Worm (Caenorhabditis elegans) whole organism, L2 larva: ENCODE measurements around the gene C54E4.5.

ENCODE experiments used
- F13H6.1 ChIP-seq: sonication (generic microtip); optimal IDR thresholded peaks from 2 replicates; lab custom pipeline; 2016; ENCODE audit warnings: missing genetic modification characterization, missing compliant biosample characterization
- Y55F3AM.14 ChIP-seq: fragments of 200-800 bp; sonication (Bioruptor generic); optimal IDR thresholded peaks from 2 replicates; lab custom pipeline; 2018; ENCODE audit warnings: mild to moderate bottlenecking, missing genetic modification characterization, missing compliant biosample characterization
- ZK546.5 ChIP-seq: sonication (generic microtip); optimal IDR thresholded peaks from 2 replicates; lab custom pipeline; 2017; ENCODE audit warnings: missing biosample characterization, missing genetic modification characterization
- alr-1 ChIP-seq: fragments of 150-350 bp; optimal IDR thresholded peaks from 2 replicates; lab custom pipeline; 2014; ENCODE audit warnings: missing biosample characterization, missing genetic modification characterization
- aly-2 ChIP-seq: fragments of 150-350 bp; optimal IDR thresholded peaks from 2 replicates; lab custom pipeline; 2014; ENCODE audit warnings: missing biosample characterization, missing genetic modification characterization
- ama-1 ChIP-seq: fragments of 150-350 bp; optimal IDR thresholded peaks from 2 replicates; lab custom pipeline; 2018; ENCODE audit warnings: inconsistent platforms
- blmp-1 ChIP-seq: sonication (generic microtip); optimal IDR thresholded peaks from 2 replicates; lab custom pipeline; 2017; ENCODE audit warnings: missing genetic modification characterization, mild to moderate bottlenecking, missing compliant biosample characterization, antibody characterized with exemption, moderate library complexity; ENCODE audit not compliant: insufficient read depth
- ceh-16 ChIP-seq: fragments of 150-350 bp; optimal IDR thresholded peaks from 2 replicates; lab custom pipeline; 2014; ENCODE audit warnings: missing biosample characterization, missing genetic modification characterization
- crh-2 ChIP-seq: sonication (generic microtip); optimal IDR thresholded peaks from 2 replicates; lab custom pipeline; 2017; ENCODE audit warnings: missing biosample characterization, missing genetic modification characterization
- dmd-4 ChIP-seq: sonication (generic microtip); optimal IDR thresholded peaks from 2 replicates; lab custom pipeline; 2017; ENCODE audit warnings: missing biosample characterization, missing genetic modification characterization
- elt-3 ChIP-seq: sonication (generic microtip); optimal IDR thresholded peaks from 2 replicates; lab custom pipeline; 2017; ENCODE audit warnings: missing biosample characterization, missing genetic modification characterization
- fos-1 ChIP-seq: fragments of 150-350 bp; optimal IDR thresholded peaks from 2 replicates; lab custom pipeline; 2014; ENCODE audit warnings: missing biosample characterization, missing genetic modification characterization
- gmeb-1 ChIP-seq: fragments of 150-350 bp; optimal IDR thresholded peaks from 2 replicates; lab custom pipeline; 2014; ENCODE audit warnings: missing biosample characterization, missing genetic modification characterization
- lin-11 ChIP-seq: fragments of 150-350 bp; sonication (generic microtip); optimal IDR thresholded peaks from 2 replicates; lab custom pipeline; 2014; ENCODE audit warnings: missing biosample characterization, missing genetic modification characterization, inconsistent platforms, mixed read lengths
- mbf-1 ChIP-seq: sonication (generic microtip); optimal IDR thresholded peaks from 2 replicates; lab custom pipeline; 2017; ENCODE audit warnings: missing biosample characterization, missing genetic modification characterization
- nhr-10 ChIP-seq: sonication (generic microtip); optimal IDR thresholded peaks from 2 replicates; lab custom pipeline; 2017; ENCODE audit warnings: missing biosample characterization, missing genetic modification characterization
- nhr-11 ChIP-seq: fragments of 150-350 bp; optimal IDR thresholded peaks from 2 replicates; lab custom pipeline; 2014; ENCODE audit warnings: missing biosample characterization, missing genetic modification characterization
- nhr-129 ChIP-seq: fragments of 150-350 bp; optimal IDR thresholded peaks from 2 replicates; lab custom pipeline; 2014; ENCODE audit warnings: missing biosample characterization, missing genetic modification characterization
- nhr-21 ChIP-seq: fragments of 150-350 bp; optimal IDR thresholded peaks from 2 replicates; lab custom pipeline; 2014; ENCODE audit warnings: missing biosample characterization, missing genetic modification characterization
- nhr-23 ChIP-seq: fragments of 150-350 bp; optimal IDR thresholded peaks from 2 replicates; lab custom pipeline; 2014; ENCODE audit warnings: missing biosample characterization, missing genetic modification reagents, missing genetic modification characterization
- nhr-237 ChIP-seq: fragments of 150-350 bp; optimal IDR thresholded peaks from 2 replicates; lab custom pipeline; 2014; ENCODE audit warnings: missing biosample characterization, missing genetic modification characterization
- nhr-6 ChIP-seq: fragments of 150-350 bp; optimal IDR thresholded peaks from 2 replicates; lab custom pipeline; 2014; ENCODE audit warnings: missing biosample characterization, missing genetic modification characterization
- nhr-77 ChIP-seq: fragments of 150-350 bp; optimal IDR thresholded peaks from 2 replicates; lab custom pipeline; 2014; ENCODE audit warnings: missing biosample characterization, missing genetic modification characterization
- sem-4 ChIP-seq: fragments of 150-350 bp; optimal IDR thresholded peaks from 2 replicates; lab custom pipeline; 2014; ENCODE audit warnings: missing biosample characterization, missing genetic modification reagents, missing genetic modification characterization
- skn-1 ChIP-seq: sonication (generic microtip); optimal IDR thresholded peaks from 2 replicates; lab custom pipeline; 2017; ENCODE audit warnings: missing biosample characterization, missing genetic modification characterization
- sma-3 ChIP-seq: sonication (generic microtip); optimal IDR thresholded peaks from 2 replicates; lab custom pipeline; 2016; ENCODE audit warnings: missing genetic modification reagents, missing genetic modification characterization, missing compliant biosample characterization
- sma-9 ChIP-seq, 2 experiments: fragments of 150-350 bp in 1 of 2; sonication (generic microtip) in 1 of 2; optimal IDR thresholded peaks; 2 replicates each; lab custom pipeline; 2014 to 2016; ENCODE audit warnings: missing genetic modification characterization in 2 of 2, mild to moderate bottlenecking in 1 of 2, missing biosample characterization in 1 of 2, missing compliant biosample characterization in 1 of 2, missing genetic modification reagents in 1 of 2, moderate library complexity in 1 of 2
- snpc-4 ChIP-seq: fragments of 150-350 bp; optimal IDR thresholded peaks from 2 replicates; lab custom pipeline; 2014; ENCODE audit warnings: missing biosample characterization, missing genetic modification characterization
- unc-39 ChIP-seq: fragments of 150-350 bp; optimal IDR thresholded peaks from 2 replicates; lab custom pipeline; 2014; ENCODE audit warnings: missing biosample characterization, missing genetic modification characterization
- unc-55 ChIP-seq: fragments of 150-350 bp; sonication (generic microtip); optimal IDR thresholded peaks from 3 replicates; lab custom pipeline; 2014; ENCODE audit warnings: missing biosample characterization, missing genetic modification reagents, missing genetic modification characterization
- unc-62 ChIP-seq: fragments of 150-350 bp; optimal IDR thresholded peaks from 2 replicates; lab custom pipeline; 2014; ENCODE audit warnings: missing biosample characterization, missing genetic modification reagents, missing genetic modification characterization
- zag-1 ChIP-seq: fragments of 150-350 bp; optimal IDR thresholded peaks from 2 replicates; lab custom pipeline; 2014; ENCODE audit warnings: missing biosample characterization, missing genetic modification characterization
- ztf-1 ChIP-seq: fragments of 200-800 bp; sonication (Bioruptor generic); conservative IDR thresholded peaks from 2 replicates; pipeline ENCODE4 v1.3.6; 2022; ENCODE audit warnings: missing genetic modification characterization, missing compliant biosample characterization
- ztf-11 ChIP-seq: sonication (generic microtip); optimal IDR thresholded peaks from 2 replicates; lab custom pipeline; 2017; ENCODE audit warnings: missing biosample characterization, missing genetic modification characterization
- ztf-4 ChIP-seq: fragments of 150-350 bp; optimal IDR thresholded peaks from 2 replicates; lab custom pipeline; 2014; ENCODE audit warnings: missing biosample characterization, missing genetic modification characterization

The C54E4.5 gene

DNA sequence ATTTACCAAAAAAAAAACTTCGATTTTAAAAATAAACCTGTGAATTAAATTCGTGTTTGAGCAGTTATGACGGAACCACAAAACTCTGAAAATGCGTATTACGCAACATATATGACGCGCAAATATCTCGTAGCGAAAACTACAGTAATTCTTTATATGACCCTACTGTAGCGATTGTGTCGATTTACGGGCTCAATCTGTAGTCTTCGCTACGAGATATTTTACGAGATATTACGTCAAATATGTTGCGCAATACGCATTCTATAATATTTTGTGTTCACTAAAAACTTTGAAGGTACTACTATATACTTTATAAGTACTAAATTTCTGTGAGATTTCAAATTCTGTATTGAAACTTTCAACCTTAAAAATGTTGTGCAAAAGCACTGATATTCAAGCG lies 11.6 kb downstream of the C54E4.5 start:
- TF ChIP-seq sem-4 (no peak), nhr-23 (tag; lab: Kevin White, UChicago) (no peak), sma-9 (GFP tag; optimal IDR thresholded peaks at IDR 0.05; lab: Kevin White, UChicago) (no peak), sma-9 (tag; optimal IDR thresholded peaks at IDR 0.05; lab: Kevin White, UChicago) (no peak), nhr-10 (tag; lab: Kevin White, UChicago) (no peak), Y55F3AM.14 (GFP tag; lab: Kevin White, UChicago) (no peak), ztf-11 (tag; lab: Kevin White, UChicago) (no peak), aly-2 (tag; lab: Kevin White, UChicago) (no peak), F13H6.1 (tag; lab: Kevin White, UChicago) (no peak), crh-2 (tag; lab: Kevin White, UChicago) (no peak), lin-11 (no peak), ztf-1 (GFP tag; lab: Robert Waterston, UW) (no peak)

- TF ChIP-seq nhr-6 (tag; lab: Kevin White, UChicago), result no peak
- peak; percentile 35 for TF ChIP-seq nhr-129 (tag; lab: Kevin White, UChicago)
Measured at ce11 chrIV:2136607-2137006, 12.5 kb downstream of the C54E4.5 start, which contains the start of gene test-1. TSS of gene test-1 (plus strand) at chrIV:2136951.

DNA sequence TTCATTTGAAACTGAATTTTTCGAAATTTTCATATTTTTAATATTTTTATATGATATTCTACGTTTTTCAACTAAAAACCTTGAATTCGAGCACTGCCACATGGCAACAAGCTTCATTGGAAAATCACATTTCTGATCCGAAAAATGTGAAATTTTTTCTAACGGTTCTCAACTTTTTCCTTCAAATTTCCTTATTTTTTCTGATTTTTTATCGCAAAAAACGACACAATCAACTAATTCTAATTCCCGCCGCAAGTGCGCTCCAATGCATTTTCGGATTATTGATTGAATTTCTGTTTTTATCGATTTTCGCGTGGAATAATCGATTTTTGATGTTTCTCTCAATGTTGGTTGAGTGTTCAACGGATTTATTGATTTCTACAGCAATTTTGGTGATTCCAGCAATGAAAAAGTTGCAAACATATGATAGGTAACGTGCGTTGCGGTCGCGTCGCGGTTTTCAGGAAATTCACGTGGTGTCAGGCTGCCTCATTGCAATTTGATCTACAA lies 15.6 kb downstream of the C54E4.5 start, which contains the start of gene C23H5.12:
TSS of gene C23H5.12 (plus strand) at position 51 of the 510 bp plus-strand sequence.
- TF ChIP-seq unc-39 (tag; lab: Kevin White, UChicago) (no peak), ztf-4 (tag; lab: Kevin White, UChicago) (no peak), crh-2 (tag; lab: Kevin White, UChicago) (no peak), sem-4 (no peak), dmd-4 (no peak), elt-3 (tag; lab: Kevin White, UChicago) (no peak), gmeb-1 (tag; lab: Kevin White, UChicago) (no peak), zag-1 (tag; lab: Kevin White, UChicago) (no peak), nhr-23 (tag; lab: Kevin White, UChicago) (no peak), Y55F3AM.14 (GFP tag; lab: Kevin White, UChicago) (no peak), snpc-4 (no peak), skn-1 (tag; lab: Kevin White, UChicago) (no peak), nhr-77 (tag; lab: Kevin White, UChicago) (no peak), ztf-1 (GFP tag; lab: Robert Waterston, UW) (no peak), alr-1 (no peak), mbf-1 (no peak)

ce11 chrIV:2130714-2131113 lies 18.4 kb downstream of the C54E4.5 start, which contains the start of gene prmt-6:
TSS of gene prmt-6 (plus strand) at chrIV:2130965.
- TF ChIP-seq fos-1 (peak; percentile 11), elt-3 (tag; lab: Kevin White, UChicago) (no peak)

- TF ChIP-seq nhr-129 (tag; lab: Kevin White, UChicago), result no peak
- no peak for TF ChIP-seq mbf-1
- TF ChIP-seq ceh-16 (tag; lab: Kevin White, UChicago), result no peak
- no peak for TF ChIP-seq zag-1 (tag; lab: Kevin White, UChicago)
- no peak for TF ChIP-seq unc-39 (tag; lab: Kevin White, UChicago)
- no peak for TF ChIP-seq sma-9 (GFP tag; optimal IDR thresholded peaks at IDR 0.05; lab: Kevin White, UChicago)
- no peak for TF ChIP-seq sma-9 (tag; optimal IDR thresholded peaks at IDR 0.05; lab: Kevin White, UChicago)
- TF ChIP-seq nhr-77 (tag; lab: Kevin White, UChicago), result no peak
- TF ChIP-seq F13H6.1 (tag; lab: Kevin White, UChicago), result no peak
- TF ChIP-seq alr-1, result no peak
- no peak for TF ChIP-seq unc-55 (GFP tag; lab: Kevin White, UChicago)
- TF ChIP-seq nhr-21, result no peak
- no peak for TF ChIP-seq aly-2 (tag; lab: Kevin White, UChicago)
- TF ChIP-seq nhr-237 (tag; lab: Kevin White, UChicago), result no peak
Measured at ce11 chrIV:2128761-2129160, 20.3 kb downstream of the C54E4.5 start, which contains the start of gene grl-20. TSS of gene grl-20 (minus strand) at chrIV:2128861.

DNA sequence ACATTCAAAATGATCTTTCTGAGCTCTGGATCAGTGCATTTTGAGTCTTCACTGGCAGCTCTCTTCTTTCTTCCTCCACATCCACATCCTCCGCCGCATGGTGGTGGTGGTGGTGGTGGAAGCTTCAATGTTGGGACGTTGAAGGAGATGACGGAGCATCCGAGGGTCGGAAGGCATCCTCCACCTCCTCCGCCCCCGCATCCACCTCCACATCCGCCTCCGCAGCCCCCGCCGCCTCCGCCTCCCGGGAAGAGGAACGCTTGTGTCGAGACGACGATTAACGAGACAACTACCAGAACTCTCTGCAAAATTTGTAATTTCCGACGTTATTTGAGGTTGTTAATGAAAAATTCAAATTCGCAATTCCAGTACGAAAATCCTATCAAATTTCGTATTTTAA lies 21.7 kb downstream of the C54E4.5 start:
- no peak for TF ChIP-seq ama-1 (lab: Kevin White, UChicago)
- TF ChIP-seq ZK546.5 (tag; lab: Kevin White, UChicago), result no peak
- TF ChIP-seq nhr-129 (tag; lab: Kevin White, UChicago), result no peak
- no peak for TF ChIP-seq nhr-11 (tag; lab: Kevin White, UChicago)
- TF ChIP-seq fos-1, result no peak
- TF ChIP-seq unc-62, result no peak
- TF ChIP-seq nhr-23 (tag; lab: Kevin White, UChicago), result no peak
- no peak for TF ChIP-seq ztf-11 (tag; lab: Kevin White, UChicago)
- no peak for TF ChIP-seq crh-2 (tag; lab: Kevin White, UChicago)
- TF ChIP-seq dmd-4, result no peak
- TF ChIP-seq sma-3 (GFP tag; lab: Kevin White, UChicago), result no peak
- no peak for TF ChIP-seq nhr-21
- TF ChIP-seq blmp-1 (tag; lab: Kevin White, UChicago), result no peak
- no peak for TF ChIP-seq skn-1 (tag; lab: Kevin White, UChicago)
